Worm (Caenorhabditis elegans): ENCODE results near the gene rps-28.
A peak's percentile ranks its signal among the peaks of the same experiment; 100 is the strongest.
"Not testable (repeated sequence)": the region's sequence is repeated elsewhere in the genome, so short reads cannot be mapped to it uniquely, and the experiment has no call there.

rps-28 gene

DNA sequence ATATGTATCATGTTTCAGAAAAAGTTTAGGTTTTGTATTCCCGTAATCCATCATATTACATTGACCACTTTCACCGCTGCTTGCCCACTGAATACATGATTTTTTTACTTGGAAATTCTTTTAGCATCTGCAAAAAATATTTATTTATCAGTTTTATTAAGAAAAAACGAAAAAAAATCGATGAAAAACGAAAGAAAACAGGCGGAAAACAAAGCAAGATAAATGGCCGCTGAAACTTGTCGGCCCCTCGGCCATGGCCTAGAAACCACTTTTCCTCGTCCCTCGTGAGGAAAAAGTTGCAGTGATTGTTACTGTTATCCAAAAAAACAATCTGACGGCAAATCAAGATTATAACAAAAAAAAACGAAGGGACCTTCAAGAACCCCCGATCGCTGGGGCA lies 49.5 kb upstream of the rps-28 start, which contains the start of gene dsl-3:
Gene dsl-3 (plus strand): TSS at position 301 of the 400 bp plus-strand sequence.
- not testable (repeated sequence) for TF ChIP-seq peb-1, crh-2, lin-11 (tag; optimal IDR thresholded peaks at IDR 0.05)

DNA sequence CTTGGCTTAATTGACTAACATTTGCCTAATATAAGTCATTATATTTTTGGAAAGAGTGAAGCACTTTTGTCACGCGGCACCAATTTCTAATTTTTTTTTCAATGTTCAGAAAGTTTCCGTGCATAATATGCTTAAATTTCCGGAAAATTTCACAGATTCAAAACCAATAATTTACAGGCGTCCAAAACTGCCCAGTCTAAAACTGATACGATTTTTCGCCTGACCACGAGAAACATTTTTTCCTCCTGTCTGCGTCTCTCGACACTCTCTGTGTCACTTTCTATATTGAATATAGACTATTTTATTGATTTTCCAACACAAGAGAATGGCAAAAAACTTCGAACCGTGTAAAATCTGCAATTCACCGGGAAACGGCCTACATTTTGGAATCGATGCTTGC lies 45.9 kb upstream of the rps-28 start, which contains the start of gene nhr-122:
Gene nhr-122 (plus strand): TSS at position 301 of the 400 bp plus-strand sequence.
- no peak for TF ChIP-seq F13H6.1 (tag; optimal IDR thresholded peaks at IDR 0.05)
- TF ChIP-seq ztf-11 (tag; optimal IDR thresholded peaks at IDR 0.05) = no peak
- TF ChIP-seq lin-39 (tag; optimal IDR thresholded peaks at IDR 0.05) = no peak
- TF ChIP-seq peb-1 (tag; optimal IDR thresholded peaks at IDR 0.05) = no peak
- TF ChIP-seq mdl-1 (tag; optimal IDR thresholded peaks at IDR 0.05) = no peak
- no peak for TF ChIP-seq C34F6.9 (tag; optimal IDR thresholded peaks at IDR 0.05)
- no peak for TF ChIP-seq nhr-237 (tag; optimal IDR thresholded peaks at IDR 0.05)
- TF ChIP-seq ceh-82 (tag; optimal IDR thresholded peaks at IDR 0.05) = no peak
- TF ChIP-seq ZK546.5 (tag; optimal IDR thresholded peaks at IDR 0.05) = no peak
- no peak for TF ChIP-seq aly-2 (tag; optimal IDR thresholded peaks at IDR 0.05)
- no peak for TF ChIP-seq ztf-4 (tag; optimal IDR thresholded peaks at IDR 0.05)
- no peak for TF ChIP-seq unc-62 (GFP tag; optimal IDR thresholded peaks at IDR 0.05)
- TF ChIP-seq ztf-1 (GFP tag; conservative IDR thresholded peaks at IDR 0.05) = no peak
- TF ChIP-seq nhr-21 (tag; optimal IDR thresholded peaks at IDR 0.05) = no peak
- no peak for TF ChIP-seq alr-1 (tag; optimal IDR thresholded peaks at IDR 0.05)

DNA sequence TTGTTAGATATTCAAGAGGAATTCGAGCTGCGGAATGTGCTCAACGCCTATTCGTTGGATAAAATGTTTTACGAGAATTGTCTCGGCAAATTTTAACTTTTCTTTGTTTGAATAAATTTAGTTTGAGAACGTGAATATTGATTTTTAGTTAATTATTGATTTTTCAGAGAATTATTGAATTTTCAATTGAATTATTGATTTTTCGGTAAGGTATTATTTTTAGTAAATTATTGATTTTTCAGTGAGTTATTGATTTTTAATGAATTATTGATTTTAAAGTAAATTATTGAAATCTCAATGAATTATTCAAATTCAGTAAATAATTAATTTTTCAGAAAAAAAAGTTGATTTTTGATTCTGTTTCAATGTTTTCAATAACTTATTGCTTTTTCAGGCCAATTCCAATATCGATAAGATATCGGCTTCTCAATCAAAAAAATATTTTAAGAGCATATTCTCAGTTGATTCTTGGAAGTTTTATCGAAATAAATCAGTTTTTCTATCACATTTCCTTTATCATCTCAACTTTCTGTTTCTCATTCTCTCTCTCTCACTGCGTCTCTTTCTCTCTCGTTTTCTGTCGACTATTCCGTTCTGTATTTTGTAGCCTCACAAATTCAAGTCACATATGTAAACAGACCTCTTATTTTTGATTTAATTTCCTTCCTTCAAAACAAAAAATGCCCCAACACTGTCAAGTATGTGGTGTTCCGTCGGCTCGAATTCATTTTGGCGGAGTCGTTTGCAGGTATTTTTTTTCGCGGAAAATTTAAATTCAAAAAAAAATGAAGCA lies 39.8 kb upstream of the rps-28 start, which contains the start of gene nhr-92:
Gene nhr-92 (plus strand): TSS at position 576 of the 793 bp plus-strand sequence.
- TF ChIP-seq elt-1 (tag; optimal IDR thresholded peaks at IDR 0.05) = no peak
- no peak for TF ChIP-seq nhr-10 (tag; optimal IDR thresholded peaks at IDR 0.05)
- TF ChIP-seq alr-1 (tag; optimal IDR thresholded peaks at IDR 0.05) = no peak
- no peak for TF ChIP-seq unc-39 (tag; optimal IDR thresholded peaks at IDR 0.05)
- TF ChIP-seq peb-1 (tag; optimal IDR thresholded peaks at IDR 0.05) = no peak
- TF ChIP-seq sma-3 (GFP tag; optimal IDR thresholded peaks at IDR 0.05) = no peak

DNA sequence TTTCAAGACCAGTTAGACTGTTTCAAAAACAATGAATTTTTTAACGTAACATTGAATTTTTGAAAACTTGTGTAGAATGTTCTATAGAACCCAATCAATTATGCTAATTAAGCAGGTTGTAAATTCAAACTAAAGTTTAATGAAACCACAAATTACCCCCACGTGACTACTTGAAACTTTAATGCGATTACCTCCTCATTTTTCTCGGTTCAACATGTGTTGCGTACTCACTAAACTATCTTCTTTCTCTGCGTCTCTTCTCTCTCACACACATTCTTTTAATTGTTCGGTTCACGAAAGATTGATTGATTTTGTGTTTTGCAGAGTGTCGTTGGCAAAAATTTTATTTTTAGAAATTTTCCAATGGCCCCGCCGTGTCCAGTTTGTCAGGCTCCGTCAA lies 35.8 kb upstream of the rps-28 start, which contains the start of gene nhr-87:
Gene nhr-87 (plus strand): TSS at position 318 of the 400 bp plus-strand sequence.
- TF ChIP-seq mab-5 (tag; optimal IDR thresholded peaks at IDR 0.05) (peak; percentile 29), nhr-12 (tag; optimal IDR thresholded peaks at IDR 0.05) (no peak), nhr-237 (tag; optimal IDR thresholded peaks at IDR 0.05) (no peak), zag-1 (tag; optimal IDR thresholded peaks at IDR 0.05) (no peak), lin-11 (tag; optimal IDR thresholded peaks at IDR 0.05) (no peak), gmeb-1 (tag; optimal IDR thresholded peaks at IDR 0.05) (peak; percentile 29), lsy-2 (tag; optimal IDR thresholded peaks at IDR 0.05) (peak in 1 of 2 experiments; percentile 50), ceh-82 (tag; optimal IDR thresholded peaks at IDR 0.05) (no peak), F13H6.1 (tag; optimal IDR thresholded peaks at IDR 0.05) (peak; percentile 31), sma-9 (GFP tag; optimal IDR thresholded peaks at IDR 0.05) (peak; percentile 86), sma-9 (tag; optimal IDR thresholded peaks at IDR 0.05) (no peak), blmp-1 (tag; optimal IDR thresholded peaks at IDR 0.05; ENCODE audit: insufficient read depth) (no peak), nhr-129 (tag; optimal IDR thresholded peaks at IDR 0.05) (peak; percentile 18), sem-4 (tag; optimal IDR thresholded peaks at IDR 0.05) (peak; percentile 51), R02D3.7 (tag; optimal IDR thresholded peaks at IDR 0.05) (no peak), nhr-6 (tag; optimal IDR thresholded peaks at IDR 0.05) (peak; percentile 22), crh-2 (tag; optimal IDR thresholded peaks at IDR 0.05) (peak; percentile 47), nhr-25 (tag; optimal IDR thresholded peaks at IDR 0.05) (peak; percentile 78), C34F6.9 (tag; optimal IDR thresholded peaks at IDR 0.05) (peak; percentile 69)

DNA sequence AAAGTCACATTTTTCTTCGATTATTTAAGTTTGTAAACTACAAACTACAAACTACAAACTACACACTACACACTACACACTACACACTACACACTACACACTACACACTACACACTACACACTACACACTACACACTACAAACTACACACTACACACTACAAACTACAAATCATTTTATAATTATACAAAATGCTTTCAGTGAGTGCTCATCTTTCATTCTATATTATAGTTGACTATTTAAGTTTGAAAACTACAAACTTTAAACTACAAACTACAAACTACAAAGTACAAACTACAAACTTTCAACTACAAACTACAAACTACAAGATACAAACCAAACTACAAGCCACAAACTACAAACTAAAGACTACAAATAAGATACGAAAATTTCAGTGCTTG lies 35.0 kb upstream of the rps-28 start:
- no peak for TF ChIP-seq lin-13 (GFP tag; optimal IDR thresholded peaks at IDR 0.05)
- no peak for TF ChIP-seq sem-4 (tag; optimal IDR thresholded peaks at IDR 0.05)
- TF ChIP-seq snpc-4 (tag; optimal IDR thresholded peaks at IDR 0.05) = no peak
- TF ChIP-seq fos-1 (tag; optimal IDR thresholded peaks at IDR 0.05) = no peak
- TF ChIP-seq alr-1 (tag; optimal IDR thresholded peaks at IDR 0.05) = no peak
- TF ChIP-seq F13H6.1 (tag; optimal IDR thresholded peaks at IDR 0.05) = no peak
- TF ChIP-seq nhr-11 (tag; optimal IDR thresholded peaks at IDR 0.05) = no peak
- TF ChIP-seq mab-5 (tag; optimal IDR thresholded peaks at IDR 0.05) = no peak
- no peak for TF ChIP-seq skn-1 (tag; optimal IDR thresholded peaks at IDR 0.05)
- TF ChIP-seq Y55F3AM.14 (GFP tag; optimal IDR thresholded peaks at IDR 0.05) = no peak
- no peak for TF ChIP-seq C34F6.9 (tag; optimal IDR thresholded peaks at IDR 0.05)
- no peak for TF ChIP-seq mdl-1 (tag; optimal IDR thresholded peaks at IDR 0.05)
